Fruit fly (Drosophila melanogaster): Measurements from ENCODE around the gene ND-ASHI.

ND-ASHI gene

dm6 chrX:6677826-6678489, 960 bp downstream of the ND-ASHI start, which contains the start of gene Fum1 (continued):
- TF ChIP-seq CHES-1-like (GFP tag; optimal IDR thresholded peaks at IDR 0.05) (peak; percentile 36), nerfin-2 (GFP tag; IDR thresholded peaks at IDR 0.05; ENCODE audit: partially characterized antibody) (peak; percentile 84), tna (GFP tag; IDR thresholded peaks at IDR 0.05; ENCODE audit: partially characterized antibody) (peak; percentile 69), CG9437 (GFP tag; optimal IDR thresholded peaks at IDR 0.05) (peak; percentile 60), sr (GFP tag; IDR thresholded peaks at IDR 0.05) (no peak), CG14710 (tag; optimal IDR thresholded peaks at IDR 0.05) (peak; percentile 74), CG8290 (GFP tag; optimal IDR thresholded peaks at IDR 0.05) (peak; percentile 36), CG8290 (tag; optimal IDR thresholded peaks at IDR 0.05) (no peak), CG4854 (GFP tag; optimal IDR thresholded peaks at IDR 0.05) (no peak), lola (GFP tag; optimal IDR thresholded peaks at IDR 0.05) (no peak), jumu (GFP tag; optimal IDR thresholded peaks at IDR 0.05) (peak; percentile 10), CG17186 (GFP tag; optimal IDR thresholded peaks at IDR 0.05) (peak; percentile 41), hkb (optimal IDR thresholded peaks at IDR 0.05) (peak; percentile 69), hkb (GFP tag; IDR thresholded peaks at IDR 0.05) (no peak), CG2712 (tag; optimal IDR thresholded peaks at IDR 0.05) (peak; percentile 43), CG8478 (optimal IDR thresholded peaks at IDR 0.05) (no peak), grau (tag; optimal IDR thresholded peaks at IDR 0.05) (peak; percentile 38), Ets65A (GFP tag) (peak; percentile 61), pho (GFP tag; optimal IDR thresholded peaks at IDR 0.05) (peak; percentile 35), phol (tag; optimal IDR thresholded peaks at IDR 0.05) (peak; percentile 34), Trl (optimal IDR thresholded peaks at IDR 0.05) (no peak), Trl (GFP tag; optimal IDR thresholded peaks at IDR 0.05) (peak; percentile 10), CG12942 (GFP tag; optimal IDR thresholded peaks at IDR 0.05) (no peak), B-H2 (GFP tag; optimal IDR thresholded peaks at IDR 0.05) (no peak), CG3281 (GFP tag; optimal IDR thresholded peaks at IDR 0.05) (peak; percentile 14), CG6791 (GFP tag; IDR thresholded peaks at IDR 0.05; ENCODE audit: partially characterized antibody) (peak; percentile 78), YL-1 (GFP tag; optimal IDR thresholded peaks at IDR 0.05) (peak; percentile 29), Tbp (GFP tag; optimal IDR thresholded peaks at IDR 0.05) (no peak), Opbp (GFP tag; IDR thresholded peaks at IDR 0.05; ENCODE audit: partially characterized antibody) (peak; percentile 70; the same call in 2 of the 3 replicates), mam (GFP tag; optimal IDR thresholded peaks at IDR 0.05) (peak; percentile 23), CG30403 (GFP tag; optimal IDR thresholded peaks at IDR 0.05) (peak; percentile 30), insv (GFP tag; optimal IDR thresholded peaks at IDR 0.05) (no peak), CG10267 (tag; optimal IDR thresholded peaks at IDR 0.05) (peak; percentile 44), gro (GFP tag; optimal IDR thresholded peaks at IDR 0.05) (peak; percentile 53), CG7271 (tag; optimal IDR thresholded peaks at IDR 0.05) (no peak), CG5953 (GFP tag; IDR thresholded peaks at IDR 0.05) (no peak), crp (GFP tag; optimal IDR thresholded peaks at IDR 0.05) (peak; percentile 65 to 92), CG6175 (GFP tag; IDR thresholded peaks at IDR 0.05) (no peak), CG4360 (GFP tag; IDR thresholded peaks at IDR 0.05) (peak; percentile 98), CG12299 (tag; optimal IDR thresholded peaks at IDR 0.05) (peak; percentile 25), trem (tag; optimal IDR thresholded peaks at IDR 0.05) (peak; percentile 69), CG12155 (GFP tag; optimal IDR thresholded peaks at IDR 0.05) (peak; percentile 16), HmgD (GFP tag; optimal IDR thresholded peaks at IDR 0.05) (no peak), CG3995 (GFP tag; optimal IDR thresholded peaks at IDR 0.05) (peak; percentile 36), vnd (GFP tag; IDR thresholded peaks at IDR 0.05; ENCODE audit: partially characterized antibody) (peak; percentile 89), Med (GFP tag) (peak; percentile 45), E2f2 (GFP tag; IDR thresholded peaks at IDR 0.05) (peak; percentile 67), CG10366 (GFP tag; IDR thresholded peaks at IDR 0.05) (no peak), CG10147 (GFP tag; optimal IDR thresholded peaks at IDR 0.05) (peak; percentile 16), MESR4 (GFP tag; optimal IDR thresholded peaks at IDR 0.05) (peak; percentile 54), Sry-δ (GFP tag; optimal IDR thresholded peaks at IDR 0.05) (peak; percentile 96)

Data from whole organism, embryonic.